Fruit fly (Drosophila melanogaster) whole organism, embryonic: ENCODE data around the gene Tsp5D.

ENCODE experiments used
- Atf3 ChIP-seq: fragments of 200-800 bp; sonication (Bioruptor generic); optimal IDR thresholded peaks from 3 replicates; lab custom pipeline; 2016; ENCODE audit warnings: missing biosample characterization, missing genetic modification characterization
- CG10267 ChIP-seq: fragments of 200-800 bp; sonication (Bioruptor generic); optimal IDR thresholded peaks from 2 replicates; lab custom pipeline; 2018; ENCODE audit warnings: missing biosample characterization, mild to moderate bottlenecking, missing genetic modification characterization, moderate library complexity
- CG10321 ChIP-seq: fragments of 200-800 bp; sonication (Bioruptor generic); IDR thresholded peaks from 2 replicates; pipeline ENCODE4 v1.3.6; 2022; ENCODE audit warnings: missing biosample characterization, missing genetic modification characterization
- CG10959 ChIP-seq: fragments of 200-800 bp; sonication (Bioruptor generic); IDR thresholded peaks from 2 replicates; pipeline ENCODE4 v1.3.6; 2022; ENCODE audit warnings: missing biosample characterization, missing genetic modification characterization
- CG11093 ChIP-seq: fragments of 200-800 bp; sonication (Bioruptor generic); IDR thresholded peaks from 3 replicates; pipeline ENCODE4 v1.3.6; 2022; ENCODE audit warnings: missing biosample characterization, missing genetic modification characterization
- CG12659 ChIP-seq: fragments of 200-800 bp; sonication (Bioruptor generic); optimal IDR thresholded peaks from 3 replicates; lab custom pipeline; 2017; ENCODE audit warnings: mild to moderate bottlenecking, missing biosample characterization, missing genetic modification reagents, missing genetic modification characterization
- CG13775 ChIP-seq: fragments of 200-800 bp; sonication (Bioruptor generic); optimal IDR thresholded peaks from 3 replicates; lab custom pipeline; 2017; ENCODE audit warnings: missing biosample characterization, mild to moderate bottlenecking, missing genetic modification characterization
- CG14050 ChIP-seq: fragments of 200-800 bp; sonication (Bioruptor generic); IDR thresholded peaks from 3 replicates; pipeline ENCODE4 v1.3.6; 2022; ENCODE audit warnings: missing biosample characterization, missing genetic modification characterization
- CG14441 ChIP-seq: fragments of 200-800 bp; sonication (Bioruptor generic); IDR thresholded peaks from 2 replicates; pipeline ENCODE4 v1.3.6; 2022; ENCODE audit warnings: missing biosample characterization, missing genetic modification characterization
- CG1647 ChIP-seq: fragments of 200-800 bp; sonication (Bioruptor generic); optimal IDR thresholded peaks from 3 replicates; lab custom pipeline; 2016; ENCODE audit warnings: missing biosample characterization, missing genetic modification characterization
- CG1792 ChIP-seq: fragments of 200-800 bp; sonication (Bioruptor generic); optimal IDR thresholded peaks from 2 replicates; lab custom pipeline; 2016; ENCODE audit warnings: missing biosample characterization, missing genetic modification characterization
- CG2875 ChIP-seq: fragments of 200-800 bp; sonication (Bioruptor generic); optimal IDR thresholded peaks from 2 replicates; lab custom pipeline; 2017; ENCODE audit warnings: missing biosample characterization, mild to moderate bottlenecking, missing genetic modification characterization, missing genetic modification reagents
- CG34376 ChIP-seq: fragments of 200-800 bp; sonication (Bioruptor generic); optimal IDR thresholded peaks from 2 replicates; lab custom pipeline; 2018; ENCODE audit warnings: missing biosample characterization, mild to moderate bottlenecking, missing genetic modification characterization
- CG5245 ChIP-seq: fragments of 200-800 bp; sonication (Bioruptor generic); optimal IDR thresholded peaks from 3 replicates; lab custom pipeline; 2016; ENCODE audit warnings: missing biosample characterization, missing genetic modification characterization
- CG6791 ChIP-seq: fragments of 200-800 bp; sonication (Bioruptor generic); IDR thresholded peaks from 3 replicates; pipeline ENCODE4 v1.3.6; 2022; ENCODE audit warnings: missing biosample characterization, missing genetic modification characterization; ENCODE audit not compliant: partially characterized antibody
- CG6813 ChIP-seq: fragments of 200-800 bp; sonication (Bioruptor generic); optimal IDR thresholded peaks from 2 replicates; lab custom pipeline; 2017; ENCODE audit warnings: missing biosample characterization, missing genetic modification characterization, mild to moderate bottlenecking, moderate library complexity, missing genetic modification reagents
- CG6854 ChIP-seq: fragments of 200-800 bp; sonication (Bioruptor generic); optimal IDR thresholded peaks from 3 replicates; lab custom pipeline; 2017; ENCODE audit warnings: missing biosample characterization, mild to moderate bottlenecking, missing genetic modification characterization
- CG7271 ChIP-seq: fragments of 200-800 bp; sonication (Bioruptor generic); optimal IDR thresholded peaks from 2 replicates; lab custom pipeline; 2018; ENCODE audit warnings: missing biosample characterization, mild to moderate bottlenecking, missing genetic modification characterization, moderate library complexity
- CG7556 ChIP-seq: fragments of 200-800 bp; sonication (Bioruptor generic); optimal IDR thresholded peaks from 2 replicates; lab custom pipeline; 2017; ENCODE audit warnings: missing biosample characterization, mild to moderate bottlenecking, missing genetic modification characterization
- CG8089 ChIP-seq: fragments of 200-800 bp; sonication (Bioruptor generic); optimal IDR thresholded peaks from 3 replicates; lab custom pipeline; 2016; ENCODE audit warnings: missing biosample characterization, missing genetic modification characterization
- Camta ChIP-seq: fragments of 200-800 bp; sonication (Bioruptor generic); optimal IDR thresholded peaks from 2 replicates; lab custom pipeline; 2016; ENCODE audit warnings: missing biosample characterization, missing genetic modification characterization
- Dbx ChIP-seq: fragments of 200-800 bp; sonication (Bioruptor generic); IDR thresholded peaks from 3 replicates; pipeline ENCODE4 v1.3.6; 2022; ENCODE audit warnings: missing biosample characterization, missing genetic modification characterization
- Dll ChIP-seq: fragments of 200-800 bp; sonication (Bioruptor generic); IDR thresholded peaks from 4 replicates; pipeline ENCODE4 v1.3.6; 2022; ENCODE audit warnings: missing biosample characterization, missing genetic modification characterization; ENCODE audit not compliant: partially characterized antibody
- Elba2 ChIP-seq: fragments of 200-800 bp; sonication (Bioruptor generic); optimal IDR thresholded peaks from 3 replicates; lab custom pipeline; 2016; ENCODE audit warnings: missing biosample characterization, missing genetic modification characterization
- HLH4C ChIP-seq: fragments of 200-800 bp; sonication (Bioruptor generic); IDR thresholded peaks from 3 replicates; pipeline ENCODE4 v1.3.6; 2022; ENCODE audit warnings: missing biosample characterization, missing genetic modification characterization; ENCODE audit not compliant: partially characterized antibody
- Hand ChIP-seq: fragments of 200-800 bp; sonication (Bioruptor generic); optimal IDR thresholded peaks from 2 replicates; lab custom pipeline; 2017; ENCODE audit warnings: mild to moderate bottlenecking, missing biosample characterization, missing genetic modification reagents, missing genetic modification characterization
- Hr51 ChIP-seq, 2 experiments: fragments of 200-800 bp; sonication (Bioruptor generic); optimal IDR thresholded peaks; 2 replicates in 1 of 2; 3 replicates in 1 of 2; lab custom pipeline; 2016 to 2018; ENCODE audit warnings: missing biosample characterization in 2 of 2, missing genetic modification characterization in 2 of 2, mild to moderate bottlenecking in 1 of 2, moderate library complexity in 1 of 2
- Lpt ChIP-seq: fragments of >200 bp; optimal IDR thresholded peaks from 2 replicates; lab custom pipeline; 2018; ENCODE audit warnings: missing biosample characterization, missing genetic modification characterization
- Med ChIP-seq: fragments of 200-800 bp; sonication (Bioruptor generic); peaks from one replicate; lab custom pipeline; 2016; ENCODE audit warnings: missing biosample characterization, missing genetic modification characterization, mild to moderate bottlenecking, inconsistent platforms, moderate library complexity
- Poxn ChIP-seq: fragments of 200-800 bp; sonication (Bioruptor generic); IDR thresholded peaks from 2 replicates; pipeline ENCODE4 v1.3.6; 2022; ENCODE audit warnings: missing biosample characterization, missing genetic modification characterization
- Spps ChIP-seq: fragments of 200-800 bp; sonication (Bioruptor generic); optimal IDR thresholded peaks from 2 replicates; lab custom pipeline; 2018; ENCODE audit warnings: missing biosample characterization, mild to moderate bottlenecking, missing genetic modification characterization
- Stat92E ChIP-seq, 3 experiments: fragments of >200 bp in 2 of 3; fragments of 200-800 bp in 1 of 3; sonication (Bioruptor generic) in 1 of 3; optimal IDR thresholded peaks; 2 replicates each; lab custom pipeline; 2017 to 2019; ENCODE audit warnings: missing biosample characterization in 3 of 3, missing genetic modification characterization in 3 of 3, mild to moderate bottlenecking in 1 of 3, moderate library complexity in 1 of 3
- Xbp1 ChIP-seq: fragments of 200-800 bp; sonication (Bioruptor generic); optimal IDR thresholded peaks from 3 replicates; lab custom pipeline; 2016; ENCODE audit warnings: missing biosample characterization, mild to moderate bottlenecking, missing genetic modification characterization
- ap ChIP-seq: fragments of 200-800 bp; sonication (Bioruptor generic); IDR thresholded peaks from 2 replicates; pipeline ENCODE4 v1.3.6; 2022; ENCODE audit warnings: missing biosample characterization, missing genetic modification characterization
- btn ChIP-seq: fragments of 200-800 bp; sonication (Bioruptor generic); optimal IDR thresholded peaks from 2 replicates; lab custom pipeline; 2016; ENCODE audit warnings: missing biosample characterization, missing genetic modification characterization
- chm ChIP-seq: fragments of 200-800 bp; sonication (Bioruptor generic); IDR thresholded peaks from 2 replicates; pipeline ENCODE4 v1.3.6; 2022; ENCODE audit warnings: missing biosample characterization, missing genetic modification characterization
- dm ChIP-seq: fragments of 200-800 bp; sonication (Bioruptor generic); optimal IDR thresholded peaks from 3 replicates; lab custom pipeline; 2016; ENCODE audit warnings: missing biosample characterization, missing genetic modification characterization
- dmrt99B ChIP-seq: fragments of 200-800 bp; sonication (Bioruptor generic); optimal IDR thresholded peaks from 2 replicates; lab custom pipeline; 2018; ENCODE audit warnings: missing biosample characterization, mild to moderate bottlenecking, missing genetic modification characterization, moderate library complexity
- exex ChIP-seq: fragments of 200-800 bp; sonication (Bioruptor generic); optimal IDR thresholded peaks from 4 replicates; lab custom pipeline; 2018; ENCODE audit warnings: missing biosample characterization, mild to moderate bottlenecking, missing genetic modification characterization, moderate library complexity
- fd102C ChIP-seq: fragments of 200-800 bp; sonication (Bioruptor generic); optimal IDR thresholded peaks from 2 replicates; lab custom pipeline; 2018; ENCODE audit warnings: missing biosample characterization, mild to moderate bottlenecking, missing genetic modification characterization, moderate library complexity
- ftz-f1 ChIP-seq: fragments of 200-800 bp; sonication (Bioruptor generic); optimal IDR thresholded peaks from 2 replicates; lab custom pipeline; 2016; ENCODE audit warnings: missing biosample characterization, missing genetic modification characterization
- gcm ChIP-seq: fragments of 200-800 bp; sonication (Bioruptor generic); optimal IDR thresholded peaks from 2 replicates; lab custom pipeline; 2019; ENCODE audit warnings: missing biosample characterization, mild to moderate bottlenecking, missing genetic modification characterization, moderate library complexity
- gfzf ChIP-seq: fragments of 200-800 bp; sonication (Bioruptor generic); optimal IDR thresholded peaks from 2 replicates; lab custom pipeline; 2016; ENCODE audit warnings: missing biosample characterization, mild to moderate bottlenecking, missing genetic modification characterization, moderate library complexity
- hb ChIP-seq: fragments of 200-800 bp; sonication (Bioruptor generic); IDR thresholded peaks from 3 replicates; pipeline ENCODE4 v1.3.6; 2022; ENCODE audit warnings: missing biosample characterization, missing genetic modification characterization; ENCODE audit not compliant: partially characterized antibody
- insv ChIP-seq, 2 experiments: fragments of 200-800 bp; sonication (Bioruptor generic); optimal IDR thresholded peaks; 3 replicates each; lab custom pipeline; 2016 to 2018; ENCODE audit warnings: missing biosample characterization in 2 of 2, missing genetic modification characterization in 2 of 2
- jigr1 ChIP-seq: fragments of 200-800 bp; sonication (Bioruptor generic); IDR thresholded peaks from 3 replicates; pipeline ENCODE4 v1.3.6; 2022; ENCODE audit warnings: missing biosample characterization, missing genetic modification characterization
- nmo ChIP-seq: fragments of 200-800 bp; sonication (Bioruptor generic); optimal IDR thresholded peaks from 2 replicates; lab custom pipeline; 2018; ENCODE audit warnings: missing biosample characterization, mild to moderate bottlenecking, missing genetic modification characterization, moderate library complexity
- ranshi ChIP-seq: fragments of 200-800 bp; sonication (Bioruptor generic); IDR thresholded peaks from 2 replicates; pipeline ENCODE4 v1.3.6; 2022; ENCODE audit warnings: missing biosample characterization, missing genetic modification characterization
- seq ChIP-seq: fragments of 200-800 bp; sonication (Bioruptor generic); IDR thresholded peaks from 2 replicates; pipeline ENCODE4 v1.3.6; 2022; ENCODE audit warnings: missing biosample characterization, missing genetic modification characterization
- sob ChIP-seq: fragments of 200-800 bp; sonication (Bioruptor generic); IDR thresholded peaks from 2 replicates; pipeline ENCODE4 v1.3.6; 2022; ENCODE audit warnings: missing biosample characterization, missing genetic modification characterization

Tsp5D gene

dm6 chrX:6024638-6025037 is 50.0 kb downstream of the Tsp5D start (continued):
- TF ChIP-seq fd102C (peak; percentile 50), chm (GFP tag; lab: Robert Waterston, UW) (peak; percentile 22; the same call in 1 of the 2 replicates), CG12659 (GFP tag; lab: Kevin White, UChicago) (peak; percentile 5), Dll (no peak), Lpt (no peak), insv (GFP tag; optimal IDR thresholded peaks at IDR 0.05; lab: Kevin White, UChicago) (no peak), CG6854 (GFP tag; lab: Kevin White, UChicago) (no peak), CG6791 (no peak), jigr1 (GFP tag; lab: Robert Waterston, UW) (peak; percentile 38; the same call in 1 of the 3 replicates), HLH4C (GFP tag; lab: Robert Waterston, UW) (no peak), CG1792 (GFP tag; lab: Kevin White, UChicago) (peak; percentile 2), CG11093 (GFP tag; lab: Robert Waterston, UW) (no peak), dmrt99B (tag; lab: Kevin White, UChicago) (peak; percentile 37), btn (GFP tag; lab: Kevin White, UChicago) (peak; percentile 32), CG2875 (peak; percentile 41), ranshi (peak; percentile 44; the same call in 1 of the 2 replicates), CG10321 (GFP tag; lab: Robert Waterston, UW) (no peak), CG7556 (GFP tag; lab: Kevin White, UChicago) (peak; percentile 43), Med (peak; percentile 91), seq (GFP tag; lab: Robert Waterston, UW) (0 out of 2 replicates have a peak, but pooled peaks have one; percentile 21), CG5245 (peak; percentile 21), Hr51 (GFP tag; optimal IDR thresholded peaks at IDR 0.05; lab: Kevin White, UChicago) (peak in 1 of 2 experiments; percentile 15), gcm (GFP tag; lab: Kevin White, UChicago) (peak; percentile 43), CG6813 (GFP tag; lab: Kevin White, UChicago) (no peak), CG7271 (no peak), Xbp1 (GFP tag; lab: Kevin White, UChicago) (peak; percentile 64), gfzf (GFP tag; lab: Kevin White, UChicago) (no peak), Dbx (no peak), CG10959 (GFP tag; lab: Robert Waterston, UW) (0 out of 2 replicates have a peak, but pooled peaks have one; percentile 52), Elba2 (no peak), CG8089 (peak; percentile 52), hb (GFP tag; lab: Robert Waterston, UW) (no peak), ap (no peak), CG14050 (GFP tag; lab: Robert Waterston, UW) (no peak), Camta (GFP tag; lab: Kevin White, UChicago) (no peak), CG1647 (GFP tag; lab: Kevin White, UChicago) (no peak), Atf3 (peak; percentile 41), Hand (GFP tag; lab: Kevin White, UChicago) (no peak), ftz-f1 (GFP tag; lab: Kevin White, UChicago) (no peak), Stat92E (GFP tag; optimal IDR thresholded peaks at IDR 0.05; lab: Kevin White, UChicago) (no peak), CG10267 (tag; lab: Kevin White, UChicago) (peak; percentile 48), CG34376 (GFP tag; lab: Kevin White, UChicago) (no peak), CG13775 (GFP tag; lab: Kevin White, UChicago) (peak; percentile 26), Poxn (GFP tag; lab: Robert Waterston, UW) (no peak), CG14441 (GFP tag; lab: Robert Waterston, UW) (0 out of 2 replicates have a peak, but pooled peaks have one; percentile 26), exex (no peak), nmo (GFP tag; lab: Kevin White, UChicago) (peak; percentile 51), Spps (tag; lab: Kevin White, UChicago) (peak; percentile 39), dm (GFP tag; lab: Kevin White, UChicago) (peak; percentile 1), sob (GFP tag; lab: Robert Waterston, UW) (no peak)
